Worm (Caenorhabditis elegans): Measurements from ENCODE around the gene ttr-53.

ce11 chrIV:10126544-10126943, 31.3 kb upstream of the ttr-53 start, which contains the start of gene ctf-18:
- TF ChIP-seq T22C8.4 (GFP tag; IDR thresholded peaks at IDR 0.05) (no peak), tab-1 (GFP tag; IDR thresholded peaks at IDR 0.05) (no peak)

All from whole organism, midembryonic.